Fruit fly (Drosophila melanogaster) whole organism, pupa: ENCODE measurements around the gene CG16772.

Source experiments
- CG10348 ChIP-seq: fragments of 200-800 bp; sonication (Bioruptor generic); IDR thresholded peaks from 2 replicates; pipeline ENCODE4 v1.3.6; 2022; ENCODE audit warnings: missing biosample characterization, missing genetic modification characterization
- CG17806 ChIP-seq: fragments of 200-800 bp; sonication (Bioruptor generic); optimal IDR thresholded peaks from 2 replicates; lab custom pipeline; 2018; ENCODE audit warnings: missing biosample characterization, mild to moderate bottlenecking, missing genetic modification characterization, moderate library complexity
- CG34367 ChIP-seq: fragments of 200-800 bp; sonication (Bioruptor generic); optimal IDR thresholded peaks from 2 replicates; lab custom pipeline; 2018; ENCODE audit warnings: missing biosample characterization, mild to moderate bottlenecking, missing genetic modification characterization
- CG8159 ChIP-seq: fragments of 200-800 bp; sonication (Bioruptor generic); optimal IDR thresholded peaks from 3 replicates; lab custom pipeline; 2018; ENCODE audit warnings: missing biosample characterization, mild to moderate bottlenecking, missing genetic modification characterization, moderate library complexity
- CG8301 ChIP-seq: fragments of 200-800 bp; sonication (Bioruptor generic); optimal IDR thresholded peaks from 2 replicates; lab custom pipeline; 2018; ENCODE audit warnings: missing biosample characterization, mild to moderate bottlenecking, missing genetic modification characterization
- Ets98B ChIP-seq: fragments of 200-800 bp; sonication (Bioruptor generic); IDR thresholded peaks from 2 replicates; pipeline ENCODE4 v1.3.6; 2022; ENCODE audit warnings: missing biosample characterization, missing genetic modification characterization
- Pif1B ChIP-seq: fragments of 200-800 bp; sonication (Bioruptor generic); optimal IDR thresholded peaks from 3 replicates; lab custom pipeline; 2016; ENCODE audit warnings: missing biosample characterization, missing genetic modification characterization

dm6 chr2L:19961585-19961984 is 894 bp upstream of the CG16772 start, which contains the start of gene CG42866:
- no peak for TF ChIP-seq CG17806 (tag; lab: Kevin White, UChicago)
- no peak for TF ChIP-seq CG34367
- no peak for TF ChIP-seq CG10348 (GFP tag; lab: Robert Waterston, UW)
- TF ChIP-seq CG8159 = no peak
- no peak for TF ChIP-seq CG8301 (tag; lab: Kevin White, UChicago)
- no peak for TF ChIP-seq Pif1B (GFP tag; lab: Kevin White, UChicago)
- no peak for TF ChIP-seq Ets98B
